Worm (Caenorhabditis elegans): ENCODE data around the gene wdr-5.1.

- TF ChIP-seq ceh-40 (GFP tag; IDR thresholded peaks at IDR 0.05), result no peak
- no peak for TF ChIP-seq cebp-1 (GFP tag; IDR thresholded peaks at IDR 0.05)
- no peak for TF ChIP-seq cebp-1 (tag; optimal IDR thresholded peaks at IDR 0.05)
- TF ChIP-seq fkh-3 (tag; optimal IDR thresholded peaks at IDR 0.05), result no peak
- TF ChIP-seq F33H1.4 (GFP tag; IDR thresholded peaks at IDR 0.05), result no peak
- TF ChIP-seq attf-5 (GFP tag; optimal IDR thresholded peaks at IDR 0.05), result no peak
- TF ChIP-seq F23B12.7 (tag; optimal IDR thresholded peaks at IDR 0.05; ENCODE audit: insufficient read depth), result no peak
- no peak for TF ChIP-seq xnd-1 (tag; optimal IDR thresholded peaks at IDR 0.05)
- no peak for TF ChIP-seq unc-62 (GFP tag; optimal IDR thresholded peaks at IDR 0.05)
- TF ChIP-seq lag-1 (GFP tag; IDR thresholded peaks at IDR 0.05), result no peak
- no peak for TF ChIP-seq akir-1 (GFP tag; optimal IDR thresholded peaks at IDR 0.05)
- TF ChIP-seq pha-4 (tag; optimal IDR thresholded peaks at IDR 0.05), result no peak
- TF ChIP-seq ztf-22 (GFP tag; optimal IDR thresholded peaks at IDR 0.05), result no peak
These were observed 26.0 kb upstream of the wdr-5.1 start for ce11 chrIII:3679083-3679482.

Measured in whole organism, young adult.